Worm (Caenorhabditis elegans) whole organism, midembryonic: Measurements from ENCODE around the gene K06G5.3.

ENCODE experiments used
- T22C8.4 ChIP-seq: fragments of 200-800 bp; sonication (Bioruptor generic); IDR thresholded peaks from 2 replicates; pipeline ENCODE4 v1.3.6; 2022; ENCODE audit warnings: missing genetic modification characterization, missing compliant biosample characterization
- cog-1 ChIP-seq: sonication (generic microtip); optimal IDR thresholded peaks from 2 replicates; lab custom pipeline; 2016; ENCODE audit warnings: missing genetic modification characterization, missing compliant biosample characterization
- flt-1 ChIP-seq: fragments of 200-800 bp; sonication (Bioruptor generic); IDR thresholded peaks from 2 replicates; pipeline ENCODE4 v1.3.6; 2022; ENCODE audit warnings: missing genetic modification characterization, missing compliant biosample characterization
- klf-2 ChIP-seq: fragments of 200-800 bp; sonication (Bioruptor generic); conservative IDR thresholded peaks from 2 replicates; pipeline ENCODE4 v1.3.6; 2022; ENCODE audit warnings: missing genetic modification reagents, missing genetic modification characterization, missing compliant biosample characterization
- med-1 ChIP-seq: sonication (generic microtip); optimal IDR thresholded peaks from 2 replicates; lab custom pipeline; 2017; ENCODE audit warnings: missing genetic modification characterization, mild to moderate bottlenecking, missing compliant biosample characterization, antibody characterized with exemption, missing genetic modification reagents; ENCODE audit not compliant: insufficient read depth
- ref-1 ChIP-seq: fragments of 200-800 bp; sonication (Bioruptor generic); conservative IDR thresholded peaks from 2 replicates; pipeline ENCODE4 v1.3.6; 2022; ENCODE audit warnings: missing genetic modification reagents, missing genetic modification characterization, missing compliant biosample characterization
- tab-1 ChIP-seq: fragments of 200-800 bp; sonication (Bioruptor generic); IDR thresholded peaks from 2 replicates; pipeline ENCODE4 v1.3.6; 2022; ENCODE audit warnings: missing genetic modification characterization, missing compliant biosample characterization
- ztf-23 ChIP-seq: fragments of 200-800 bp; sonication (Bioruptor generic); IDR thresholded peaks from 2 replicates; pipeline ENCODE4 v1.3.6; 2022; ENCODE audit warnings: missing genetic modification reagents, missing genetic modification characterization, missing compliant biosample characterization
- ztf-29 ChIP-seq: fragments of 200-800 bp; sonication (Bioruptor generic); IDR thresholded peaks from 2 replicates; pipeline ENCODE4 v1.3.6; 2022; ENCODE audit warnings: missing genetic modification reagents, missing genetic modification characterization, missing compliant biosample characterization

K06G5.3 gene

DNA sequence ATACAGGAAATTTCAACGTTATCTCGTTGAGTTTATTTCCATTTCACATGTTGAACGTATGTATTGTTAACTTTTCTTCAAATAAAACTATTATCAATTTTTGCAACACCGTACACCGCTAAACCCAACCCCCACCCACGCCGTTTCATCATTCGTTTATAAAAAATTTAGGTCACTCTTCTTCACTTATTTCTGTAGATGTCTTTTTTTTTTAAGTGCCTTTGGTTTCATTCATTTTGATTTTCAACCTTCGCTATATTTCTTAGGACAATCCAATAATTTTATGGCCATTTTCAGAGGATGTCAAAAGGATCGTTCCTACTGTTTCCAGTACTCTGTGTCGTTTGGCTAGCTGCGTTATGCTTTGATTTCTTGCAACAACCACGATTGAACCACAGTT, 42.9 kb downstream of the K06G5.3 start, which contains the start of gene C37E2.3:
Gene C37E2.3 (plus strand): TSS at position 301 of the 400 bp plus-strand sequence.
- no peak for TF ChIP-seq cog-1
- TF ChIP-seq ztf-29 (GFP tag; lab: Robert Waterston, UW) = no peak
- no peak for TF ChIP-seq ref-1 (GFP tag; lab: Robert Waterston, UW)
- no peak for TF ChIP-seq ztf-23 (GFP tag; lab: Robert Waterston, UW)
- no peak for TF ChIP-seq T22C8.4

DNA sequence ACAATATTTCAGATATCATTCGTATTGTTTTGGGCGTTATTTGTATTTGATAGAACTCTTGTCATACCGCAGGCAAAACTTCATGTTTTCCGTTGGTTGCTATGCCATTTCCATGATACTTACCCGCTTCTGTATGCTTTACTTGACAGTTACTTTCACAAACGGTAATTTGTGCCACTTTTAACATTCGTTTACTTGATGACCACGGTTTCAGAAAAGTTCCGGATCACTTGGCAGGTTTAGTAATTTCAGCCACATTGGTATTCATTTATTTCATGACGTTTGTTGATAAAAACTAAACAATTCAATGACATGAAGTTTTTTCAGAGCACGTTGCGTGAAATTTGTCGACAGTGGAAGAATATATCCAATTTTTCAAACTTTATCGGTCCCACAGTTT, 43.6 kb downstream of the K06G5.3 start:
- no peak for TF ChIP-seq cog-1
- TF ChIP-seq med-1 (GFP tag; lab: Kevin White, UChicago) = no peak
- TF ChIP-seq tab-1 (GFP tag; lab: Robert Waterston, UW) = no peak
- TF ChIP-seq ref-1 (GFP tag; lab: Robert Waterston, UW) = no peak
- no peak for TF ChIP-seq klf-2 (GFP tag; lab: Robert Waterston, UW)
- TF ChIP-seq ztf-29 (GFP tag; lab: Robert Waterston, UW) = no peak
- no peak for TF ChIP-seq flt-1 (GFP tag; lab: Robert Waterston, UW)
- no peak for TF ChIP-seq T22C8.4
- TF ChIP-seq ztf-23 (GFP tag; lab: Robert Waterston, UW) = no peak

- TF ChIP-seq T22C8.4 = no peak
- TF ChIP-seq cog-1 = no peak
- no peak for TF ChIP-seq ztf-29 (GFP tag; lab: Robert Waterston, UW)
- no peak for TF ChIP-seq klf-2 (GFP tag; lab: Robert Waterston, UW)
- TF ChIP-seq med-1 (GFP tag; lab: Kevin White, UChicago) = no peak
- TF ChIP-seq ref-1 (GFP tag; lab: Robert Waterston, UW) = no peak
- no peak for TF ChIP-seq flt-1 (GFP tag; lab: Robert Waterston, UW)
- no peak for TF ChIP-seq tab-1 (GFP tag; lab: Robert Waterston, UW)
- no peak for TF ChIP-seq ztf-23 (GFP tag; lab: Robert Waterston, UW)
These were observed 44.4 kb downstream of the K06G5.3 start, which contains the start of gene C37E2.10 for ce11 chrX:14178688-14179087. Gene C37E2.10 (plus strand): TSS chrX:14178988.

- no peak for TF ChIP-seq ztf-23 (GFP tag; lab: Robert Waterston, UW)
- TF ChIP-seq T22C8.4 = no peak
- TF ChIP-seq tab-1 (GFP tag; lab: Robert Waterston, UW) = no peak
These were observed 47.3 kb downstream of the K06G5.3 start, which contains the start of gene C37E2.2 for ce11 chrX:14175740-14176139. Gene C37E2.2 (plus strand): TSS chrX:14176040.

DNA sequence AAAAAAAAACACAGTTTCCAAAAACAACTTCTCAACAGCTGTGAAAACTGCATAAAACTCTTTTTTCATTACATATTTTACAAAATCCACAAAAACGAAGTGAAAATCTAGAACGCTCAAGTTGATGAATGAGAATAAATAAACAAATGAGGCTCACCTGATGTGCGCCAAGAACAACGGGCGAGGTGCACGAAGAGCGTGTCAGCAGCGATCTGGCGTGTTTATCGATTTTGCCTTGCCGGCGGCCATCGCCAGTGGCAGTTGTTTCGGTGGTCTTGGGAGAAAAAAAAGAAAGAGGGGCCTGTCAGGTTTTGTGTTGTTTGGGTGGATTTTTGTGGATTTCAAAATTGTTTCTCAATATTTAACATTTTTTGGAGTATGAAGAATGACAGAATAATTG, 49.2 kb downstream of the K06G5.3 start, which contains the start of gene idhb-1:
Gene idhb-1 (minus strand): TSS at position 214 of the 400 bp plus-strand sequence.
- TF ChIP-seq ztf-29 (GFP tag; lab: Robert Waterston, UW) = no peak
- TF ChIP-seq cog-1 = peak; percentile 28
- no peak for TF ChIP-seq med-1 (GFP tag; lab: Kevin White, UChicago)
- TF ChIP-seq tab-1 (GFP tag; lab: Robert Waterston, UW) = no peak
- TF ChIP-seq T22C8.4 = peak; percentile 84
- no peak for TF ChIP-seq klf-2 (GFP tag; lab: Robert Waterston, UW)
- 0 out of 2 replicates have a peak, but pooled peaks have one; percentile 36 for TF ChIP-seq ztf-23 (GFP tag; lab: Robert Waterston, UW)
- TF ChIP-seq ref-1 (GFP tag; lab: Robert Waterston, UW) = no peak
- peak; percentile 58; the same call in 1 of the 2 replicates for TF ChIP-seq flt-1 (GFP tag; lab: Robert Waterston, UW)

DNA sequence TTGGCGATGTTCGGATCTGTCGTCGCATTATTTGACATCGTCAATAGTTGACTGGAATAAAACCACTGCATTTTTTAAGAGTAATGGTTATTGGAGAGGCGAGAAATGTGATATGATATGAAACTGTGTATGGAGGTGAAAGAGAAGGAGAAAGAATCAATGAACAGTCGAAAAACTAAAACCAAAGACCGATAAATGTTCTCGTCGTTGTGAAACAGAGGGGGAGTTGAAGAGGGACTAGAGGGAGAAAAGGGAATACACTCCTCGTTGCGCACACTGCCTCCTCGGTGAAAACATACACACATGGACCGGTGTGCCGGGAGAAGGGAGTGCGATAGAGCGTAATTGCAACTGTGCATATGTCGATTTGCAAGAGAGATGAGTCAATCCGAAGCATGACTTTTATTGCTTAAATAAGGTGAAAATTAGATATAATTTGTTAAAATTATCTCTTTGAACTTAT, 53.5 kb downstream of the K06G5.3 start, which contains the start of gene sym-4:
Gene sym-4 (minus strand): TSS at position 51 of the 463 bp plus-strand sequence.
- no peak for TF ChIP-seq ztf-29 (GFP tag; lab: Robert Waterston, UW)
- TF ChIP-seq tab-1 (GFP tag; lab: Robert Waterston, UW) = no peak
- TF ChIP-seq T22C8.4 = no peak
- TF ChIP-seq cog-1 = peak; percentile 65
- TF ChIP-seq ztf-23 (GFP tag; lab: Robert Waterston, UW) = 0 out of 2 replicates have a peak, but pooled peaks have one; percentile 38
- no peak for TF ChIP-seq klf-2 (GFP tag; lab: Robert Waterston, UW)
- 0 out of 2 replicates have a peak, but pooled peaks have one; percentile 37 for TF ChIP-seq flt-1 (GFP tag; lab: Robert Waterston, UW)
- TF ChIP-seq ref-1 (GFP tag; lab: Robert Waterston, UW) = no peak
- TF ChIP-seq med-1 (GFP tag; lab: Kevin White, UChicago) = no peak
